Fruit fly (Drosophila melanogaster) whole organism, embryonic: Measurements from ENCODE around the gene Vps52.

Source experiments
- C15 ChIP-seq: fragments of 200-800 bp; sonication (Bioruptor generic); IDR thresholded peaks from 3 replicates; pipeline ENCODE4 v1.3.6; 2022; ENCODE audit warnings: missing biosample characterization, missing genetic modification characterization
- CG10959 ChIP-seq: fragments of 200-800 bp; sonication (Bioruptor generic); IDR thresholded peaks from 2 replicates; pipeline ENCODE4 v1.3.6; 2022; ENCODE audit warnings: missing biosample characterization, missing genetic modification characterization
- CG11456 ChIP-seq: fragments of 200-800 bp; sonication (Bioruptor generic); IDR thresholded peaks from 3 replicates; pipeline ENCODE4 v1.3.6; 2022; ENCODE audit warnings: missing biosample characterization, missing genetic modification characterization
- CG11560 ChIP-seq: fragments of 200-800 bp; sonication (Bioruptor generic); IDR thresholded peaks from 3 replicates; pipeline ENCODE4 v1.3.6; 2022; ENCODE audit warnings: missing biosample characterization, missing genetic modification characterization
- CG11695 ChIP-seq: fragments of 200-800 bp; sonication (Bioruptor generic); IDR thresholded peaks from 3 replicates; pipeline ENCODE4 v1.3.6; 2022; ENCODE audit warnings: missing biosample characterization, missing genetic modification characterization
- CG11696 ChIP-seq: fragments of 200-800 bp; sonication (Bioruptor generic); IDR thresholded peaks from 2 replicates; pipeline ENCODE4 v1.3.6; 2022; ENCODE audit warnings: missing biosample characterization, missing genetic modification characterization
- CG11723 ChIP-seq: fragments of 200-800 bp; sonication (Bioruptor generic); optimal IDR thresholded peaks from 2 replicates; lab custom pipeline; 2017; ENCODE audit warnings: missing biosample characterization, mild to moderate bottlenecking, missing genetic modification characterization
- CG12219 ChIP-seq: fragments of 200-800 bp; sonication (Bioruptor generic); optimal IDR thresholded peaks from 3 replicates; lab custom pipeline; 2018; ENCODE audit warnings: missing biosample characterization, mild to moderate bottlenecking, missing genetic modification characterization
- CG14860 ChIP-seq: fragments of 200-800 bp; sonication (Bioruptor generic); IDR thresholded peaks from 3 replicates; pipeline ENCODE4 v1.3.6; 2022; ENCODE audit warnings: missing biosample characterization, missing genetic modification characterization; ENCODE audit not compliant: partially characterized antibody
- CG17361 ChIP-seq: fragments of 200-800 bp; sonication (Bioruptor generic); IDR thresholded peaks from 3 replicates; pipeline ENCODE4 v1.3.6; 2022; ENCODE audit warnings: missing biosample characterization, missing genetic modification characterization
- CG18764 ChIP-seq: fragments of 200-800 bp; sonication (Bioruptor generic); optimal IDR thresholded peaks from 3 replicates; lab custom pipeline; 2016; ENCODE audit warnings: missing biosample characterization, missing genetic modification characterization
- CG2678 ChIP-seq: fragments of 200-800 bp; sonication (Bioruptor generic); optimal IDR thresholded peaks from 3 replicates; lab custom pipeline; 2019; ENCODE audit warnings: missing biosample characterization, mild to moderate bottlenecking, missing genetic modification characterization, moderate library complexity
- CG30431 ChIP-seq: fragments of 200-800 bp; sonication (Bioruptor generic); optimal IDR thresholded peaks from 2 replicates; lab custom pipeline; 2017; ENCODE audit warnings: missing biosample characterization, missing genetic modification characterization
- CG3995 ChIP-seq: fragments of 200-800 bp; sonication (Bioruptor generic); optimal IDR thresholded peaks from 3 replicates; lab custom pipeline; 2016; ENCODE audit warnings: missing biosample characterization, missing genetic modification characterization
- CG4707 ChIP-seq: fragments of 200-800 bp; sonication (Bioruptor generic); optimal IDR thresholded peaks from 2 replicates; lab custom pipeline; 2018; ENCODE audit warnings: missing biosample characterization, mild to moderate bottlenecking, missing genetic modification characterization, moderate library complexity
- D19A ChIP-seq: fragments of 200-800 bp; optimal IDR thresholded peaks from 3 replicates; lab custom pipeline; 2019; ENCODE audit warnings: missing biosample characterization, mild to moderate bottlenecking, missing genetic modification characterization, moderate library complexity
- Dek ChIP-seq: fragments of 200-800 bp; sonication (Bioruptor generic); optimal IDR thresholded peaks from 3 replicates; lab custom pipeline; 2019; ENCODE audit warnings: missing biosample characterization, mild to moderate bottlenecking, missing genetic modification characterization, moderate library complexity
- E2f2 ChIP-seq: fragments of 200-800 bp; sonication (Bioruptor generic); IDR thresholded peaks from 2 replicates; pipeline ENCODE4 v1.3.6; 2022; ENCODE audit warnings: missing biosample characterization, missing genetic modification characterization
- Meics ChIP-seq: fragments of 200-800 bp; sonication (Bioruptor generic); optimal IDR thresholded peaks from 2 replicates; lab custom pipeline; 2017; ENCODE audit warnings: missing biosample characterization, mild to moderate bottlenecking, missing genetic modification characterization
- NC2β ChIP-seq: fragments of 200-800 bp; sonication (Bioruptor generic); optimal IDR thresholded peaks from 2 replicates; lab custom pipeline; 2016; ENCODE audit warnings: missing biosample characterization, missing genetic modification characterization
- Neu2 ChIP-seq: fragments of 200-800 bp; sonication (Bioruptor generic); optimal IDR thresholded peaks from 3 replicates; lab custom pipeline; 2016; ENCODE audit warnings: missing biosample characterization, missing genetic modification characterization, borderline replicate concordance
- Nf-YC ChIP-seq: fragments of 200-800 bp; optimal IDR thresholded peaks from 3 replicates; lab custom pipeline; 2019; ENCODE audit warnings: missing biosample characterization, mild to moderate bottlenecking, missing genetic modification characterization, moderate library complexity
- Oli ChIP-seq: fragments of 200-800 bp; sonication (Bioruptor generic); optimal IDR thresholded peaks from 2 replicates; lab custom pipeline; 2018; ENCODE audit warnings: missing biosample characterization, mild to moderate bottlenecking, missing genetic modification characterization, moderate library complexity
- Rfx ChIP-seq: fragments of 200-800 bp; sonication (Bioruptor generic); IDR thresholded peaks from 2 replicates; pipeline ENCODE4 v1.3.6; 2022; ENCODE audit warnings: missing biosample characterization, missing genetic modification characterization
- Sry-β ChIP-seq: fragments of 200-800 bp; sonication (Bioruptor generic); optimal IDR thresholded peaks from 2 replicates; lab custom pipeline; 2018; ENCODE audit warnings: missing biosample characterization, mild to moderate bottlenecking, missing genetic modification characterization, moderate library complexity
- Tbp ChIP-seq: fragments of >200 bp; optimal IDR thresholded peaks from 2 replicates; lab custom pipeline; 2018; ENCODE audit warnings: missing biosample characterization, missing genetic modification characterization
- Trl ChIP-seq, 3 experiments: fragments of >200 bp in 2 of 3; fragments of 200-800 bp in 1 of 3; sonication (Bioruptor generic) in 1 of 3; optimal IDR thresholded peaks; 2 replicates in 1 of 3; 3 replicates in 2 of 3; lab custom pipeline; 2016 to 2017; ENCODE audit warnings: missing biosample characterization in 1 of 3, missing genetic modification characterization in 1 of 3
- abd-A ChIP-seq: fragments of 200-800 bp; sonication (Bioruptor generic); optimal IDR thresholded peaks from 3 replicates; lab custom pipeline; 2019; ENCODE audit warnings: missing biosample characterization, mild to moderate bottlenecking, missing genetic modification characterization, moderate library complexity
- bigmax ChIP-seq: fragments of 200-800 bp; sonication (Bioruptor generic); optimal IDR thresholded peaks from 2 replicates; lab custom pipeline; 2018; ENCODE audit warnings: missing biosample characterization, mild to moderate bottlenecking, missing genetic modification characterization
- bsh ChIP-seq, 2 experiments: fragments of 200-800 bp; sonication (Bioruptor generic); optimal IDR thresholded peaks; 2 replicates each; lab custom pipeline; 2017 to 2018; ENCODE audit warnings: mild to moderate bottlenecking in 2 of 2, missing biosample characterization in 2 of 2, missing genetic modification characterization in 2 of 2, moderate library complexity in 1 of 2
- danr ChIP-seq: fragments of 200-800 bp; sonication (Bioruptor generic); IDR thresholded peaks from 2 replicates; pipeline ENCODE4 v1.3.6; 2022; ENCODE audit warnings: missing biosample characterization, missing genetic modification characterization
- dysf ChIP-seq: fragments of 200-800 bp; sonication (Bioruptor generic); IDR thresholded peaks from 3 replicates; pipeline ENCODE4 v1.3.6; 2022; ENCODE audit warnings: missing biosample characterization, missing genetic modification characterization
- fd64A ChIP-seq: fragments of 200-800 bp; sonication (Bioruptor generic); optimal IDR thresholded peaks from 3 replicates; lab custom pipeline; 2018; ENCODE audit warnings: missing biosample characterization, mild to moderate bottlenecking, missing genetic modification characterization
- fru ChIP-seq: fragments of >200 bp; optimal IDR thresholded peaks from 2 replicates; lab custom pipeline; 2017
- gsb ChIP-seq: fragments of 200-800 bp; sonication (Bioruptor generic); IDR thresholded peaks from 2 replicates; pipeline ENCODE4 v1.3.6; 2022; ENCODE audit warnings: missing biosample characterization, missing genetic modification characterization
- h ChIP-seq: fragments of >200 bp; optimal IDR thresholded peaks from 2 replicates; lab custom pipeline; 2017
- her ChIP-seq: fragments of 200-800 bp; sonication (Bioruptor generic); optimal IDR thresholded peaks from 2 replicates; lab custom pipeline; 2016; ENCODE audit warnings: missing biosample characterization, missing genetic modification characterization
- jing ChIP-seq: fragments of 200-800 bp; sonication (Bioruptor generic); optimal IDR thresholded peaks from 2 replicates; lab custom pipeline; 2018; ENCODE audit warnings: missing biosample characterization, mild to moderate bottlenecking, missing genetic modification characterization
- lbe ChIP-seq: fragments of 200-800 bp; sonication (Bioruptor generic); optimal IDR thresholded peaks from 2 replicates; lab custom pipeline; 2016; ENCODE audit warnings: missing biosample characterization, mild to moderate bottlenecking, missing genetic modification characterization
- mirr ChIP-seq: fragments of 200-800 bp; sonication (Bioruptor generic); optimal IDR thresholded peaks from 3 replicates; lab custom pipeline; 2018; ENCODE audit warnings: missing biosample characterization, mild to moderate bottlenecking, missing genetic modification characterization
- mld ChIP-seq: fragments of 200-800 bp; sonication (Bioruptor generic); IDR thresholded peaks from 3 replicates; pipeline ENCODE4 v1.3.6; 2022; ENCODE audit warnings: missing biosample characterization, missing genetic modification characterization; ENCODE audit not compliant: partially characterized antibody
- nau ChIP-seq: fragments of 200-800 bp; sonication (Bioruptor generic); optimal IDR thresholded peaks from 3 replicates; lab custom pipeline; 2017; ENCODE audit warnings: missing biosample characterization, mild to moderate bottlenecking, missing genetic modification characterization, missing genetic modification reagents
- onecut ChIP-seq: fragments of 200-800 bp; sonication (Bioruptor generic); IDR thresholded peaks from 2 replicates; pipeline ENCODE4 v1.3.6; 2022; ENCODE audit warnings: missing biosample characterization, missing genetic modification characterization
- run ChIP-seq: fragments of 200-800 bp; sonication (Bioruptor generic); optimal IDR thresholded peaks from 3 replicates; lab custom pipeline; 2018; ENCODE audit warnings: missing biosample characterization, mild to moderate bottlenecking, missing genetic modification characterization
- sima ChIP-seq: fragments of 200-800 bp; sonication (Bioruptor generic); optimal IDR thresholded peaks from 2 replicates; lab custom pipeline; 2016; ENCODE audit warnings: missing biosample characterization, missing genetic modification characterization
- trem ChIP-seq: fragments of 200-800 bp; optimal IDR thresholded peaks from 3 replicates; lab custom pipeline; 2019; ENCODE audit warnings: missing biosample characterization, mild to moderate bottlenecking, missing genetic modification characterization, moderate library complexity
- tup ChIP-seq: fragments of 200-800 bp; sonication (Bioruptor generic); optimal IDR thresholded peaks from 2 replicates; lab custom pipeline; 2016; ENCODE audit warnings: missing biosample characterization, mild to moderate bottlenecking, missing genetic modification characterization, moderate library complexity
- usp ChIP-seq: fragments of >200 bp; optimal IDR thresholded peaks from 2 replicates; lab custom pipeline; 2017; ENCODE audit warnings: missing biosample characterization, missing genetic modification characterization
- vnd ChIP-seq: fragments of 200-800 bp; sonication (Bioruptor generic); IDR thresholded peaks from 3 replicates; pipeline ENCODE4 v1.3.6; 2022; ENCODE audit warnings: missing biosample characterization, missing genetic modification characterization; ENCODE audit not compliant: partially characterized antibody
- vvl ChIP-seq: fragments of 200-800 bp; sonication (Bioruptor generic); IDR thresholded peaks from 2 replicates; pipeline ENCODE4 v1.3.6; 2022; ENCODE audit warnings: missing biosample characterization, missing genetic modification characterization

Vps52 gene

DNA sequence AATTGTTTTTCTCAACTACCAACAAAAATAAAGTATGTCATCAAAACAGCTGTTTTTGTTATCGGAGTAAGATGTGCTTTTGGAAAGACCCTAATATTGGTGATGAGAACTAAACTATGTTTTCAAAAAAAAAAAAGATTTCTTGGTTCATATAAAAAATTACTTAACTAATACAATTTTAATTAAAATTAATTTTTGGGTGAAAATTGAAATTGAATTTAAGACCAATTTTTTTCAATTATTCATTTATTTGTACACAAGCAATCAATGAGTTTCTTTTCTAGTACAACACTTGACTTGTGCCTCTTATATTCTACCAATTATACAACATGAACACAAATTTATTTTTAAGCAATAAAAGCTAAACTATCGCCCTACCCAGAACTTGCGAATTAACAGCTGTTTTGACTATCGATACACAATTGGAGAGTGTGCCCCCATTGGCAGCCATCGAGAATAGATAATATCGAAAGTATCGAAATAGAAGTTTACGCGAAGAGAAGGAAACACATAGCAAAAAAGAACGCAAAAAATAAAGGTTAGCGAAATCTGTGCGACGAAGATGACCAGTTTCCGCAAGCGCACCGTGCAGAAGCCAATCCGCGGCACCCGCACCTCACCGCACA lies at the start of gene Vps52, which contains the start of gene Elp4:
Gene Vps52, minus strand, starts transcription at position 51 of the 626 bp plus-strand sequence.
Gene Elp4, plus strand, starts transcription at position 292 of the 626 bp plus-strand sequence.
- TF ChIP-seq trem (tag; lab: Kevin White, UChicago) (peak; percentile 61), usp (GFP tag; lab: Kevin White, UChicago) (no peak), CG17361 (GFP tag; lab: Robert Waterston, UW) (peak; percentile 93), CG11723 (no peak), CG3995 (GFP tag; lab: Kevin White, UChicago) (peak; percentile 19), Nf-YC (tag; lab: Kevin White, UChicago) (peak; percentile 82), abd-A (tag; lab: Kevin White, UChicago) (no peak), Meics (GFP tag; lab: Kevin White, UChicago) (peak; percentile 77), nau (GFP tag; lab: Kevin White, UChicago) (no peak), sima (GFP tag; lab: Kevin White, UChicago) (no peak), CG10959 (GFP tag; lab: Robert Waterston, UW) (no peak), Dek (tag; lab: Kevin White, UChicago) (peak; percentile 83), CG4707 (GFP tag; lab: Kevin White, UChicago) (no peak), Trl (optimal IDR thresholded peaks at IDR 0.05; lab: Kevin White, UChicago) (no peak), Trl (GFP tag; optimal IDR thresholded peaks at IDR 0.05; lab: Kevin White, UChicago) (peak; percentile 22), gsb (GFP tag; lab: Robert Waterston, UW) (no peak), run (tag; lab: Kevin White, UChicago) (no peak), her (GFP tag; lab: Kevin White, UChicago) (peak; percentile 19), fru (no peak), vnd (GFP tag; lab: Robert Waterston, UW) (peak; percentile 78), CG11696 (no peak), h (no peak), CG2678 (tag; lab: Kevin White, UChicago) (no peak), mld (GFP tag; lab: Robert Waterston, UW) (0 out of 3 replicates have a peak, but pooled peaks have one; percentile 48), onecut (GFP tag; lab: Robert Waterston, UW) (0 out of 2 replicates have a peak, but pooled peaks have one; percentile 41), Tbp (no peak), CG30431 (GFP tag; lab: Kevin White, UChicago) (peak; percentile 21), Sry-β (GFP tag; lab: Kevin White, UChicago) (peak; percentile 79), fd64A (GFP tag; lab: Kevin White, UChicago) (no peak), vvl (GFP tag; lab: Robert Waterston, UW) (peak; percentile 70), dysf (GFP tag; lab: Robert Waterston, UW) (peak; percentile 78), Oli (tag; lab: Kevin White, UChicago) (peak; percentile 70), tup (GFP tag; lab: Kevin White, UChicago) (no peak), NC2β (GFP tag; lab: Kevin White, UChicago) (peak; percentile 34), C15 (GFP tag; lab: Robert Waterston, UW) (no peak), bigmax (no peak), jing (no peak), Neu2 (GFP tag; lab: Kevin White, UChicago) (no peak), CG11456 (peak; percentile 74; the same call in 2 of the 3 replicates), CG18764 (GFP tag; lab: Kevin White, UChicago) (peak; percentile 67), danr (GFP tag; lab: Robert Waterston, UW) (no peak), CG12219 (GFP tag; lab: Kevin White, UChicago) (peak; percentile 30), E2f2 (GFP tag; lab: Robert Waterston, UW) (no peak), CG11695 (GFP tag; lab: Robert Waterston, UW) (peak; percentile 68; the same call in 2 of the 3 replicates), lbe (GFP tag; lab: Kevin White, UChicago) (no peak), D19A (no peak), bsh (GFP tag; optimal IDR thresholded peaks at IDR 0.05; lab: Kevin White, UChicago) (peak in 1 of 2 experiments; percentile 72), mirr (GFP tag; lab: Kevin White, UChicago) (no peak), CG14860 (GFP tag; lab: Robert Waterston, UW) (peak; percentile 72; the same call in 2 of the 3 replicates), CG11560 (tag; lab: Robert Waterston, UW) (0 out of 3 replicates have a peak, but pooled peaks have one; percentile 30), Rfx (GFP tag; lab: Robert Waterston, UW) (peak; percentile 76; the same call in 1 of the 2 replicates)
